Worm (Caenorhabditis elegans): ENCODE results near the gene C34E11.2.
A peak's percentile ranks its signal among the peaks of the same experiment; 100 is the strongest.

The C34E11.2 gene

DNA sequence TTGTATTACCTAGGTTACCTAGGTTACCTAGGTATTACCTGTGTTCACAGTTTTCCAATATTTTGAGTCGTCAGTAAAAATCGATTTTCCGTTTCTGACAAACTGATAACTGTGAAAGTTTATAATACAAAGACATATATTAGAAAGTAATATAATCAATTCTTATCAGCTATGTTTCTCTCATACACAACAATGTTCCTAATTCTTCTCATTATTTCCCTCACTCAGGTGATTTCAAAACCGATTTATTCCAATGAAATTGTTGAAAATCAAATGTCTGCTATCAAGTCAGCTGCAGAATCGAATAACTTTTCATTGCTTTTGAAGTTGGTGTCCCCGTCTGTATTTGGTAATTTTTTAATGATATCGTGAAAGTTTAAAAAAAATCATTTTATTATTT is 10.5 kb downstream of the C34E11.2 start, which contains the start of gene C34E11.4:
TSS of gene C34E11.4 (plus strand) at position 154 of the 400 bp plus-strand sequence.
- TF ChIP-seq nhr-25 (tag; optimal IDR thresholded peaks at IDR 0.05), result no peak
- no peak for TF ChIP-seq dmd-4 (tag; optimal IDR thresholded peaks at IDR 0.05)
- TF ChIP-seq unc-39 (tag; optimal IDR thresholded peaks at IDR 0.05), result no peak
- TF ChIP-seq nhr-6 (tag; optimal IDR thresholded peaks at IDR 0.05), result no peak
- TF ChIP-seq lin-11 (tag; optimal IDR thresholded peaks at IDR 0.05), result no peak
- TF ChIP-seq gmeb-1 (tag; optimal IDR thresholded peaks at IDR 0.05), result no peak
- TF ChIP-seq ztf-11 (tag; optimal IDR thresholded peaks at IDR 0.05), result no peak
- TF ChIP-seq lin-13 (GFP tag; optimal IDR thresholded peaks at IDR 0.05), result no peak
- TF ChIP-seq zag-1 (tag; optimal IDR thresholded peaks at IDR 0.05), result no peak
- no peak for TF ChIP-seq lsy-2 (tag; optimal IDR thresholded peaks at IDR 0.05)
- no peak for TF ChIP-seq mbf-1 (tag; optimal IDR thresholded peaks at IDR 0.05)
- no peak for TF ChIP-seq snpc-4 (tag; optimal IDR thresholded peaks at IDR 0.05)

DNA sequence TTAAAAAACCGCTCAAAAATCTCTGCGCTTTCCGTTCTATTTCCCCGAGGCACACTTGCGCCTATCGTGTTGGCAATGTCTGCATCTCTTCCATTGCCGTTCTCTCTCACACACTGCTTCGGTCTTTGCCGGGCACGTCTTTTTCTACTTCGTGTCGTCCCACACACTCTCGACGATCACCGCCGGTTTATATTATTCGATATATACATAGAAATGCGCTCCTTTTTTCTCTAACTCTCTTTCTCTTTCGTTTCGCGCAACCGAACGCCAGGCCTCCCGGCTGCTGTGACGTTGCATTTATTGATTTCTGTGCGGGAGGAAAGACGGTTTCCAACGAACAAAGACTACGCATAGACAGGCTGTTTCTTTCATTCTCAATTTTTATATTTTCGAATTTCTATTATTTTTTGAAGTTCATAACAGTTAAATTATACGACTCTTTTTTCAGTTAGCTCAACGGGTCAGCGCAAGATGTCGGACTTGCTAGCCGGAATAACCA is 16.4 kb downstream of the C34E11.2 start, which contains the start of gene rsd-3:
TSS of gene rsd-3 (plus strand) at position 449 of the 499 bp plus-strand sequence.
- TF ChIP-seq nhr-21 (tag; optimal IDR thresholded peaks at IDR 0.05), result peak; percentile 8
- TF ChIP-seq sma-3 (GFP tag; optimal IDR thresholded peaks at IDR 0.05), result peak; percentile 47
- peak; percentile 34 for TF ChIP-seq mab-5 (tag; optimal IDR thresholded peaks at IDR 0.05)
- TF ChIP-seq fos-1 (tag; optimal IDR thresholded peaks at IDR 0.05), result peak; percentile 50
- peak; percentile 39 for TF ChIP-seq nhr-129 (tag; optimal IDR thresholded peaks at IDR 0.05)
- TF ChIP-seq Y55F3AM.14 (GFP tag; optimal IDR thresholded peaks at IDR 0.05), result peak; percentile 4
- TF ChIP-seq ceh-82 (tag; optimal IDR thresholded peaks at IDR 0.05), result no peak
- peak; percentile 83 for TF ChIP-seq F13H6.1 (tag; optimal IDR thresholded peaks at IDR 0.05)
- peak in 1 of 2 experiments; percentile 44 for TF ChIP-seq lsy-2 (tag; optimal IDR thresholded peaks at IDR 0.05)
- TF ChIP-seq skn-1 (tag; optimal IDR thresholded peaks at IDR 0.05), result no peak
- TF ChIP-seq crh-2 (tag; optimal IDR thresholded peaks at IDR 0.05), result peak; percentile 95
- TF ChIP-seq nhr-237 (tag; optimal IDR thresholded peaks at IDR 0.05), result no peak
- peak; percentile 21 for TF ChIP-seq egl-27 (tag; optimal IDR thresholded peaks at IDR 0.05)
- TF ChIP-seq sem-4 (tag; optimal IDR thresholded peaks at IDR 0.05), result peak; percentile 22
- TF ChIP-seq lin-39 (tag; optimal IDR thresholded peaks at IDR 0.05), result no peak
- peak; percentile 44 for TF ChIP-seq C34F6.9 (tag; optimal IDR thresholded peaks at IDR 0.05)
- TF ChIP-seq unc-55 (GFP tag; optimal IDR thresholded peaks at IDR 0.05), result peak; percentile 47
- TF ChIP-seq nhr-25 (tag; optimal IDR thresholded peaks at IDR 0.05), result peak; percentile 31
- TF ChIP-seq lin-13 (GFP tag; optimal IDR thresholded peaks at IDR 0.05), result peak; percentile 20
- TF ChIP-seq gmeb-1 (tag; optimal IDR thresholded peaks at IDR 0.05), result peak; percentile 3
- peak; percentile 84 for TF ChIP-seq peb-1 (tag; optimal IDR thresholded peaks at IDR 0.05)
- no peak for TF ChIP-seq nhr-77 (tag; optimal IDR thresholded peaks at IDR 0.05)
- peak in 1 of 2 experiments; percentile 20 for TF ChIP-seq mdl-1 (tag; optimal IDR thresholded peaks at IDR 0.05)
- TF ChIP-seq ZK546.5 (tag; optimal IDR thresholded peaks at IDR 0.05), result no peak
- TF ChIP-seq sma-9 (GFP tag; optimal IDR thresholded peaks at IDR 0.05), result peak; percentile 63
- no peak for TF ChIP-seq sma-9 (tag; optimal IDR thresholded peaks at IDR 0.05)
- no peak for TF ChIP-seq nhr-23 (tag; optimal IDR thresholded peaks at IDR 0.05)

DNA sequence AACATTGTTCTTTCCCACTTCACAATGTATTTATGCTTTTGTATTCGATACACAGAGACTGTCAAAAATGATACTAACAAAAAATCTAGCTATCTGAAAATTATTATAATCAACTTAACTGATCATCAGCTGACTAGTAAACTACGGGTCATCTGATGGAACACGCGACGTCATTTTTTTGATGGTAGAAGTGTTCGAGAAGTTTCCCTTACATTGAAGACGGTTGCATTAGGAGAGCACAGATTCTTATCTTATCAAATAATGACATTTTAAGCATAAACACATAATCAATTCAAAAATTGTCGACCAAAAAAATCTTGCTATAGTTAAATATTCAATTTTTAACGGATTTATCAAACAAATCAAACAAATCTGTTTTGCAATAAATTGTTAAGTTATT is 21.8 kb downstream of the C34E11.2 start:
- no peak for TF ChIP-seq nhr-10 (tag; optimal IDR thresholded peaks at IDR 0.05)
- TF ChIP-seq ztf-1 (GFP tag; conservative IDR thresholded peaks at IDR 0.05), result no peak
- TF ChIP-seq snpc-4 (tag; optimal IDR thresholded peaks at IDR 0.05), result no peak
- no peak for TF ChIP-seq gmeb-1 (tag; optimal IDR thresholded peaks at IDR 0.05)
- no peak for TF ChIP-seq unc-39 (tag; optimal IDR thresholded peaks at IDR 0.05)
- TF ChIP-seq sma-3 (GFP tag; optimal IDR thresholded peaks at IDR 0.05), result peak; percentile 35
- TF ChIP-seq ama-1 (optimal IDR thresholded peaks at IDR 0.05), result no peak
- no peak for TF ChIP-seq mab-5 (tag; optimal IDR thresholded peaks at IDR 0.05)
- TF ChIP-seq elt-1 (tag; optimal IDR thresholded peaks at IDR 0.05), result no peak
- TF ChIP-seq nhr-237 (tag; optimal IDR thresholded peaks at IDR 0.05), result no peak
- TF ChIP-seq ceh-82 (tag; optimal IDR thresholded peaks at IDR 0.05), result no peak
- TF ChIP-seq crh-2 (tag; optimal IDR thresholded peaks at IDR 0.05), result peak; percentile 27
- no peak for TF ChIP-seq lsy-2 (tag; optimal IDR thresholded peaks at IDR 0.05)
- TF ChIP-seq fos-1 (tag; optimal IDR thresholded peaks at IDR 0.05), result peak; percentile 47
- no peak for TF ChIP-seq lin-11 (tag; optimal IDR thresholded peaks at IDR 0.05)
- no peak for TF ChIP-seq nhr-21 (tag; optimal IDR thresholded peaks at IDR 0.05)
- TF ChIP-seq skn-1 (tag; optimal IDR thresholded peaks at IDR 0.05), result no peak
- no peak for TF ChIP-seq nhr-23 (tag; optimal IDR thresholded peaks at IDR 0.05)
- TF ChIP-seq mbf-1 (tag; optimal IDR thresholded peaks at IDR 0.05), result no peak
- TF ChIP-seq lin-13 (GFP tag; optimal IDR thresholded peaks at IDR 0.05), result no peak
- TF ChIP-seq alr-1 (tag; optimal IDR thresholded peaks at IDR 0.05), result no peak
- TF ChIP-seq F13H6.1 (tag; optimal IDR thresholded peaks at IDR 0.05), result peak; percentile 13
- no peak for TF ChIP-seq R02D3.7 (tag; optimal IDR thresholded peaks at IDR 0.05)
- TF ChIP-seq nhr-129 (tag; optimal IDR thresholded peaks at IDR 0.05), result no peak
- TF ChIP-seq sma-9 (GFP tag; optimal IDR thresholded peaks at IDR 0.05), result peak; percentile 65
- TF ChIP-seq sma-9 (tag; optimal IDR thresholded peaks at IDR 0.05), result no peak

Measured in whole organism, L2 larva.